Fruit fly (Drosophila melanogaster): ENCODE measurements around the gene CG33722.

CG33722 gene

DNA sequence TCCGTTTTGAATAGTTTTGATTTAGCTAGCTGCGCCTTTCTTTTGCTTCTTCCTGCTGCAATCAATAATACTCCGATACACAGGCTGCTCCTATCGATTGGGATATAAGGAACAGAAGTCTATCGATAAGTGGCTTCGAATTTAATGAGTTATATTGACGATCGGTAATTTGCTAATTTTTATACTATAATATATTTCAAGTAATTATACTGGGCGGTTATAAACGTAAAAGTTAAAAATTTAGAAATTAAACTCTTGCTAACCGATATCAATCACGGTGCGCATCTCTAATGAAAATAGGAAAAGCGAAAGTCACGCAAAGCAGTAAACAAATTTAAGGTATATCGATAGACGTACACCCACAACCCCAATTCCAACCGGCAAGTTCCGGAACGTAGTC lies at the start of gene CG33722, which contains the start of the genes CG9636 and CG18749 (continued):
- peak; percentile 64 for TF ChIP-seq Hr3 (GFP tag; optimal IDR thresholded peaks at IDR 0.05)
- TF ChIP-seq ac (GFP tag; optimal IDR thresholded peaks at IDR 0.05) = no peak
- peak; percentile 36 for TF ChIP-seq Oli (tag; optimal IDR thresholded peaks at IDR 0.05)
- TF ChIP-seq CG32772 (GFP tag; IDR thresholded peaks at IDR 0.05) = peak; percentile 58; the same call in 1 of the 2 replicates
- peak; percentile 44 for TF ChIP-seq CG6683 (GFP tag; optimal IDR thresholded peaks at IDR 0.05)
- peak; percentile 97 for TF ChIP-seq hbn (GFP tag; IDR thresholded peaks at IDR 0.05; ENCODE audit: partially characterized antibody)
- TF ChIP-seq CG12236 (GFP tag; optimal IDR thresholded peaks at IDR 0.05) = no peak
- TF ChIP-seq CG11093 (GFP tag; IDR thresholded peaks at IDR 0.05) = 0 out of 3 replicates have a peak, but pooled peaks have one; percentile 47
- no peak for TF ChIP-seq pfk (GFP tag; optimal IDR thresholded peaks at IDR 0.05)
- TF ChIP-seq Awh (GFP tag; IDR thresholded peaks at IDR 0.05) = peak; percentile 66; the same call in 1 of the 2 replicates
- TF ChIP-seq YL-1 (GFP tag; optimal IDR thresholded peaks at IDR 0.05) = peak; percentile 90
- TF ChIP-seq unc-4 (GFP tag; IDR thresholded peaks at IDR 0.05; ENCODE audit: partially characterized antibody) = peak; percentile 97
- no peak for TF ChIP-seq CG14965 (GFP tag; optimal IDR thresholded peaks at IDR 0.05; ENCODE audit: borderline replicate concordance)
- TF ChIP-seq cg (GFP tag; optimal IDR thresholded peaks at IDR 0.05) = no peak
- no peak for TF ChIP-seq en (GFP tag; optimal IDR thresholded peaks at IDR 0.05)
- peak; percentile 36 for TF ChIP-seq ewg (GFP tag; optimal IDR thresholded peaks at IDR 0.05)
- peak in 1 of 2 experiments; percentile 16 for TF ChIP-seq insv (GFP tag; optimal IDR thresholded peaks at IDR 0.05)
- TF ChIP-seq Eip74EF (GFP tag; optimal IDR thresholded peaks at IDR 0.05) = peak in 1 of 2 experiments; percentile 65
- peak; percentile 59 for TF ChIP-seq Mad (GFP tag; optimal IDR thresholded peaks at IDR 0.05)
- no peak for TF ChIP-seq aop (GFP tag; IDR thresholded peaks at IDR 0.05)
- TF ChIP-seq oc (tag; optimal IDR thresholded peaks at IDR 0.05) = peak; percentile 27
- TF ChIP-seq CG7372 (GFP tag; IDR thresholded peaks at IDR 0.05) = no peak
- no peak for TF ChIP-seq fru (optimal IDR thresholded peaks at IDR 0.05)
- peak; percentile 63 for TF ChIP-seq E2f1 (GFP tag; IDR thresholded peaks at IDR 0.05)
- peak; percentile 55 for TF ChIP-seq CG18476 (GFP tag; optimal IDR thresholded peaks at IDR 0.05)
- TF ChIP-seq eve (GFP tag; optimal IDR thresholded peaks at IDR 0.05) = no peak
- no peak for TF ChIP-seq gcm2 (GFP tag; optimal IDR thresholded peaks at IDR 0.05)
- TF ChIP-seq fu2 (GFP tag; optimal IDR thresholded peaks at IDR 0.05) = no peak
- no peak for TF ChIP-seq CG10274 (GFP tag; optimal IDR thresholded peaks at IDR 0.05)
- TF ChIP-seq dati (GFP tag; IDR thresholded peaks at IDR 0.05) = no peak
- no peak for TF ChIP-seq CG11560 (tag; IDR thresholded peaks at IDR 0.05)
- no peak for TF ChIP-seq ap (GFP tag; IDR thresholded peaks at IDR 0.05)
- peak; percentile 99 for TF ChIP-seq Dll (GFP tag; IDR thresholded peaks at IDR 0.05; ENCODE audit: partially characterized antibody)
- TF ChIP-seq HLH54F (GFP tag; optimal IDR thresholded peaks at IDR 0.05) = peak; percentile 16
- peak; percentile 52 for TF ChIP-seq CG6254 (GFP tag; optimal IDR thresholded peaks at IDR 0.05)
- TF ChIP-seq CG4617 (GFP tag; optimal IDR thresholded peaks at IDR 0.05; ENCODE audit: borderline replicate concordance) = peak; percentile 73
- TF ChIP-seq CG1024 (GFP tag; IDR thresholded peaks at IDR 0.05) = peak; percentile 18; the same call in 1 of the 2 replicates
- no peak for TF ChIP-seq CG4707 (GFP tag; optimal IDR thresholded peaks at IDR 0.05)
- peak; percentile 34 for TF ChIP-seq CG10209 (GFP tag; optimal IDR thresholded peaks at IDR 0.05)
- peak; percentile 69 for TF ChIP-seq CG17359 (tag; optimal IDR thresholded peaks at IDR 0.05)
- 0 out of 3 replicates have a peak, but pooled peaks have one; percentile 36 for TF ChIP-seq gce (GFP tag; IDR thresholded peaks at IDR 0.05)
- no peak for TF ChIP-seq dmrt99B (tag; optimal IDR thresholded peaks at IDR 0.05)
- TF ChIP-seq NfI (GFP tag; optimal IDR thresholded peaks at IDR 0.05) = peak; percentile 61
- TF ChIP-seq Atf3 (GFP tag; optimal IDR thresholded peaks at IDR 0.05) = no peak
- TF ChIP-seq usp (GFP tag; optimal IDR thresholded peaks at IDR 0.05) = no peak
- TF ChIP-seq ERR (GFP tag; optimal IDR thresholded peaks at IDR 0.05) = no peak
- peak; percentile 30 for TF ChIP-seq Adf1 (GFP tag; IDR thresholded peaks at IDR 0.05)
- TF ChIP-seq HmgD (GFP tag; optimal IDR thresholded peaks at IDR 0.05) = no peak
- TF ChIP-seq CG8290 (GFP tag; optimal IDR thresholded peaks at IDR 0.05) = peak; percentile 77
- peak in 1 of 2 experiments; percentile 60 for TF ChIP-seq CG8290 (tag; optimal IDR thresholded peaks at IDR 0.05)
- peak; percentile 56 for TF ChIP-seq Lhr (GFP tag; optimal IDR thresholded peaks at IDR 0.05)
